Worm (Caenorhabditis elegans) whole organism, L3 larva: ENCODE data around the gene Y59A8B.21.

ENCODE experiments used
- pha-4 ChIP-seq: fragments of 150-350 bp; optimal IDR thresholded peaks from 2 replicates; lab custom pipeline; 2014; ENCODE audit warnings: missing biosample characterization, missing genetic modification reagents, missing genetic modification characterization
- snpc-4 ChIP-seq: fragments of 150-350 bp; optimal IDR thresholded peaks from 2 replicates; lab custom pipeline; 2014; ENCODE audit warnings: missing biosample characterization, missing genetic modification characterization

DNA sequence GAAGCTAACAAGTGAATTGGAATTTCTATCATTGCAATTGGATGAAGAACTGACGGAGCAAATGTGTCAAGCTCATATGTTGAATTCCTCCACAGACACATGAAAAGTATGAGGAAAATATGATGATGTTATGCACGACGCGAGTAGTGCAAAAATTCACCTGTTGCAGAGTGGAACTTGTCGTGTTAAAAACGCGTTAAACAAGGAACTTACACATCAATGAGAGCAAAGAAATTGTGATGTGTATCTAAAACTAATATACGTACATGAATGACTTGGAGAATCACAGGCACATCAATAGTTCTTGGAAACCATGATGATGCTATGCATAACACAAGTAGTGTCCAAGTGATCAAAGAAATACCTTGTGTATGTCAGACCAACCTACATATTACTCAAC is 31.2 kb downstream of the Y59A8B.21 start, which contains the start of gene srh-134:
- TF ChIP-seq pha-4: no peak
- no peak for TF ChIP-seq snpc-4
